Fruit fly (Drosophila melanogaster) whole organism, embryonic: ENCODE measurements around the gene Noc3.

Experiments
- Adf1 ChIP-seq: fragments of 200-800 bp; sonication (Bioruptor generic); IDR thresholded peaks from 2 replicates; pipeline ENCODE4 v1.3.6; 2022; ENCODE audit warnings: missing biosample characterization, missing genetic modification characterization
- CG10654 ChIP-seq: fragments of 200-800 bp; sonication (Bioruptor generic); optimal IDR thresholded peaks from 2 replicates; lab custom pipeline; 2016; ENCODE audit warnings: missing biosample characterization, missing genetic modification characterization
- CG11504 ChIP-seq: fragments of 200-800 bp; sonication (Bioruptor generic); optimal IDR thresholded peaks from 3 replicates; lab custom pipeline; 2019; ENCODE audit warnings: missing biosample characterization, mild to moderate bottlenecking, missing genetic modification characterization, moderate library complexity
- CG11696 ChIP-seq: fragments of 200-800 bp; sonication (Bioruptor generic); IDR thresholded peaks from 2 replicates; pipeline ENCODE4 v1.3.6; 2022; ENCODE audit warnings: missing biosample characterization, missing genetic modification characterization
- CG12391 ChIP-seq: fragments of 200-800 bp; sonication (Bioruptor generic); optimal IDR thresholded peaks from 3 replicates; lab custom pipeline; 2018; ENCODE audit warnings: missing biosample characterization, mild to moderate bottlenecking, missing genetic modification characterization, moderate library complexity
- CG15011 ChIP-seq: fragments of 200-800 bp; sonication (Bioruptor generic); optimal IDR thresholded peaks from 3 replicates; lab custom pipeline; 2018; ENCODE audit warnings: missing biosample characterization, mild to moderate bottlenecking, missing genetic modification characterization
- CG16779 ChIP-seq: fragments of 200-800 bp; sonication (Bioruptor generic); IDR thresholded peaks from 2 replicates; pipeline ENCODE4 v1.3.6; 2022; ENCODE audit warnings: missing biosample characterization, missing genetic modification characterization
- CG17328 ChIP-seq: fragments of 200-800 bp; sonication (Bioruptor generic); IDR thresholded peaks from 2 replicates; pipeline ENCODE4 v1.3.6; 2022; ENCODE audit warnings: missing biosample characterization, missing genetic modification characterization
- CG17612 ChIP-seq: fragments of 200-800 bp; sonication (Bioruptor generic); IDR thresholded peaks from 2 replicates; pipeline ENCODE4 v1.3.6; 2022; ENCODE audit warnings: missing biosample characterization, missing genetic modification characterization
- CG17912 ChIP-seq: fragments of 200-800 bp; sonication (Bioruptor generic); optimal IDR thresholded peaks from 2 replicates; lab custom pipeline; 2018; ENCODE audit warnings: missing biosample characterization, mild to moderate bottlenecking, missing genetic modification characterization
- CG2199 ChIP-seq: fragments of 200-800 bp; sonication (Bioruptor generic); IDR thresholded peaks from 3 replicates; pipeline ENCODE4 v1.3.6; 2022; ENCODE audit warnings: missing biosample characterization, missing genetic modification characterization
- CG32772 ChIP-seq: fragments of 200-800 bp; sonication (Bioruptor generic); IDR thresholded peaks from 2 replicates; pipeline ENCODE4 v1.3.6; 2022; ENCODE audit warnings: missing biosample characterization, missing genetic modification characterization
- CG43689 ChIP-seq: fragments of 200-800 bp; sonication (Bioruptor generic); IDR thresholded peaks from 2 replicates; pipeline ENCODE4 v1.3.6; 2022; ENCODE audit warnings: missing biosample characterization, missing genetic modification characterization
- CG4820 ChIP-seq: fragments of 200-800 bp; sonication (Bioruptor generic); optimal IDR thresholded peaks from 3 replicates; lab custom pipeline; 2016; ENCODE audit warnings: missing biosample characterization, missing genetic modification characterization
- CG5953 ChIP-seq: fragments of 200-800 bp; sonication (Bioruptor generic); IDR thresholded peaks from 2 replicates; pipeline ENCODE4 v1.3.6; 2022; ENCODE audit warnings: missing biosample characterization, missing genetic modification characterization
- CG7271 ChIP-seq: fragments of 200-800 bp; sonication (Bioruptor generic); optimal IDR thresholded peaks from 2 replicates; lab custom pipeline; 2018; ENCODE audit warnings: missing biosample characterization, mild to moderate bottlenecking, missing genetic modification characterization, moderate library complexity
- CG7963 ChIP-seq: fragments of 200-800 bp; sonication (Bioruptor generic); IDR thresholded peaks from 3 replicates; pipeline ENCODE4 v1.3.6; 2022; ENCODE audit warnings: missing biosample characterization, missing genetic modification characterization; ENCODE audit not compliant: partially characterized antibody
- CG9727 ChIP-seq: fragments of 200-800 bp; sonication (Bioruptor generic); optimal IDR thresholded peaks from 3 replicates; lab custom pipeline; 2017; ENCODE audit warnings: missing biosample characterization, mild to moderate bottlenecking, missing genetic modification characterization
- CG9817 ChIP-seq: fragments of 200-800 bp; sonication (Bioruptor generic); optimal IDR thresholded peaks from 2 replicates; lab custom pipeline; 2018; ENCODE audit warnings: missing biosample characterization, mild to moderate bottlenecking, missing genetic modification characterization, moderate library complexity
- Camta ChIP-seq: fragments of 200-800 bp; sonication (Bioruptor generic); optimal IDR thresholded peaks from 2 replicates; lab custom pipeline; 2016; ENCODE audit warnings: missing biosample characterization, missing genetic modification characterization
- Chrac-16 ChIP-seq: fragments of 200-800 bp; sonication (Bioruptor generic); optimal IDR thresholded peaks from 3 replicates; lab custom pipeline; 2016; ENCODE audit warnings: missing biosample characterization, missing genetic modification characterization
- Dp ChIP-seq: fragments of 200-800 bp; sonication (Bioruptor generic); optimal IDR thresholded peaks from 2 replicates; lab custom pipeline; 2018; ENCODE audit warnings: missing biosample characterization, mild to moderate bottlenecking, missing genetic modification characterization, moderate library complexity
- E2f1 ChIP-seq: fragments of 200-800 bp; sonication (Bioruptor generic); IDR thresholded peaks from 2 replicates; pipeline ENCODE4 v1.3.6; 2022; ENCODE audit warnings: missing biosample characterization, missing genetic modification characterization
- ERR ChIP-seq: fragments of 200-800 bp; sonication (Bioruptor generic); optimal IDR thresholded peaks from 2 replicates; lab custom pipeline; 2016; ENCODE audit warnings: missing biosample characterization, missing genetic modification characterization
- Gsc ChIP-seq: fragments of 200-800 bp; sonication (Bioruptor generic); IDR thresholded peaks from 2 replicates; pipeline ENCODE4 v1.3.6; 2022; ENCODE audit warnings: missing biosample characterization, missing genetic modification characterization
- HLH54F ChIP-seq: fragments of 200-800 bp; sonication (Bioruptor generic); optimal IDR thresholded peaks from 3 replicates; lab custom pipeline; 2016; ENCODE audit warnings: missing biosample characterization, missing genetic modification characterization
- HLHmδ ChIP-seq: fragments of 200-800 bp; sonication (Bioruptor generic); optimal IDR thresholded peaks from 2 replicates; lab custom pipeline; 2018; ENCODE audit warnings: missing biosample characterization, mild to moderate bottlenecking, missing genetic modification characterization, moderate library complexity
- Hr39 ChIP-seq: fragments of >200 bp; optimal IDR thresholded peaks from 2 replicates; lab custom pipeline; 2017
- Lhr ChIP-seq: fragments of 200-800 bp; sonication (Bioruptor generic); optimal IDR thresholded peaks from 3 replicates; lab custom pipeline; 2017; ENCODE audit warnings: mild to moderate bottlenecking, missing biosample characterization, missing genetic modification reagents, missing genetic modification characterization
- Mes4 ChIP-seq: fragments of 200-800 bp; sonication (Bioruptor generic); optimal IDR thresholded peaks from 2 replicates; lab custom pipeline; 2016; ENCODE audit warnings: missing biosample characterization, missing genetic modification characterization
- NC2β ChIP-seq: fragments of 200-800 bp; sonication (Bioruptor generic); optimal IDR thresholded peaks from 2 replicates; lab custom pipeline; 2016; ENCODE audit warnings: missing biosample characterization, missing genetic modification characterization
- Nf-YB ChIP-seq: fragments of 200-800 bp; sonication (Bioruptor generic); optimal IDR thresholded peaks from 3 replicates; lab custom pipeline; 2019; ENCODE audit warnings: missing biosample characterization, mild to moderate bottlenecking, missing genetic modification characterization, moderate library complexity
- Taf1 ChIP-seq: fragments of 200-800 bp; sonication (Bioruptor generic); IDR thresholded peaks from 2 replicates; pipeline ENCODE4 v1.3.6; 2022; ENCODE audit warnings: missing biosample characterization, missing genetic modification characterization
- btn ChIP-seq: fragments of 200-800 bp; sonication (Bioruptor generic); optimal IDR thresholded peaks from 2 replicates; lab custom pipeline; 2016; ENCODE audit warnings: missing biosample characterization, missing genetic modification characterization
- caup ChIP-seq: fragments of 200-800 bp; sonication (Bioruptor generic); optimal IDR thresholded peaks from 3 replicates; lab custom pipeline; 2017; ENCODE audit warnings: missing biosample characterization, mild to moderate bottlenecking, missing genetic modification characterization, moderate library complexity; ENCODE audit not compliant: severe bottlenecking
- chn ChIP-seq: fragments of 200-800 bp; sonication (Bioruptor generic); optimal IDR thresholded peaks from 2 replicates; lab custom pipeline; 2016; ENCODE audit warnings: missing biosample characterization, missing genetic modification characterization
- crp ChIP-seq, 2 experiments: fragments of 200-800 bp; sonication (Bioruptor generic); optimal IDR thresholded peaks; 2 replicates in 1 of 2; 3 replicates in 1 of 2; lab custom pipeline; 2017; ENCODE audit warnings: missing biosample characterization in 2 of 2, missing genetic modification characterization in 2 of 2, mild to moderate bottlenecking in 1 of 2, moderate library complexity in 1 of 2
- disco-r ChIP-seq: fragments of 200-800 bp; sonication (Bioruptor generic); optimal IDR thresholded peaks from 2 replicates; lab custom pipeline; 2016; ENCODE audit warnings: missing biosample characterization, missing genetic modification characterization
- hb ChIP-seq: fragments of 200-800 bp; sonication (Bioruptor generic); IDR thresholded peaks from 3 replicates; pipeline ENCODE4 v1.3.6; 2022; ENCODE audit warnings: missing biosample characterization, missing genetic modification characterization; ENCODE audit not compliant: partially characterized antibody
- kah ChIP-seq: fragments of 200-800 bp; sonication (Bioruptor generic); optimal IDR thresholded peaks from 2 replicates; lab custom pipeline; 2018; ENCODE audit warnings: missing biosample characterization, mild to moderate bottlenecking, missing genetic modification characterization
- nerfin-1 ChIP-seq: fragments of 200-800 bp; sonication (Bioruptor generic); optimal IDR thresholded peaks from 3 replicates; lab custom pipeline; 2019; ENCODE audit warnings: missing biosample characterization, mild to moderate bottlenecking, missing genetic modification characterization, moderate library complexity
- oc ChIP-seq: fragments of 200-800 bp; sonication (Bioruptor generic); optimal IDR thresholded peaks from 2 replicates; lab custom pipeline; 2018; ENCODE audit warnings: missing biosample characterization, mild to moderate bottlenecking, missing genetic modification characterization, moderate library complexity
- pb ChIP-seq: fragments of 200-800 bp; sonication (Bioruptor generic); optimal IDR thresholded peaks from 3 replicates; lab custom pipeline; 2016; ENCODE audit warnings: missing biosample characterization, missing genetic modification characterization
- psq ChIP-seq: fragments of 200-800 bp; sonication (Bioruptor generic); optimal IDR thresholded peaks from 2 replicates; lab custom pipeline; 2017; ENCODE audit warnings: missing biosample characterization, missing genetic modification characterization
- salm ChIP-seq: fragments of 200-800 bp; sonication (Bioruptor generic); optimal IDR thresholded peaks from 2 replicates; lab custom pipeline; 2018; ENCODE audit warnings: missing biosample characterization, mild to moderate bottlenecking, missing genetic modification characterization
- schlank ChIP-seq: fragments of 200-800 bp; sonication (Bioruptor generic); optimal IDR thresholded peaks from 2 replicates; lab custom pipeline; 2018; ENCODE audit warnings: missing biosample characterization, mild to moderate bottlenecking, missing genetic modification characterization
- sisA ChIP-seq: fragments of 200-800 bp; sonication (Bioruptor generic); IDR thresholded peaks from 2 replicates; pipeline ENCODE4 v1.3.6; 2022; ENCODE audit warnings: missing biosample characterization, missing genetic modification characterization
- slp2 ChIP-seq: fragments of 200-800 bp; sonication (Bioruptor generic); optimal IDR thresholded peaks from 2 replicates; lab custom pipeline; 2016; ENCODE audit warnings: missing biosample characterization, missing genetic modification characterization
- unc-4 ChIP-seq: fragments of 200-800 bp; sonication (Bioruptor generic); IDR thresholded peaks from 2 replicates; pipeline ENCODE4 v1.3.6; 2022; ENCODE audit warnings: missing biosample characterization, missing genetic modification characterization; ENCODE audit not compliant: partially characterized antibody
- zen2 ChIP-seq: fragments of 200-800 bp; sonication (Bioruptor generic); IDR thresholded peaks from 3 replicates; pipeline ENCODE4 v1.3.6; 2022; ENCODE audit warnings: missing biosample characterization, missing genetic modification characterization; ENCODE audit not compliant: partially characterized antibody
- zfh2 ChIP-seq: fragments of 200-800 bp; sonication (Bioruptor generic); optimal IDR thresholded peaks from 2 replicates; lab custom pipeline; 2016; ENCODE audit warnings: missing biosample characterization, missing genetic modification characterization

Gene Noc3

DNA sequence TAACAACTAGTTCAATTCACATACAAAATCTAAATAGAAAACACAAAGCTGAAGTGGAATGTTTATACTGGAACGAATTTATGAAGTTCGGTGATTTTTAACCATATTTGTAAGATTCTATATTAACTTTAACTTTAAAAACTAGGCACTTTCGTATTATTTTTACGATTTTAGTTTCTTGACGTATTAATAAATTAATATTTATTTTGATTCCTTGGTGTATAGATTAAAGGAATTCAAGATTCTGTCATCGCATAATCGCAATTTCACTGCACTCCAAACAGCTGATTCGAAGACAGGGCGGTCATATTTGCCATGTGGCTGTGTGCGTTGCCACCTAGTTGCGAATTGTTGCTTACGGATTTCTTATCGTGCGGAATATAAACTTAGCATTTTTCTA lies 2.7 kb upstream of the Noc3 start, which contains the start of the genes CG1227 and Dtwd2 (continued):
- peak; percentile 36 for TF ChIP-seq slp2 (GFP tag; lab: Kevin White, UChicago)
- TF ChIP-seq kah (GFP tag; lab: Kevin White, UChicago), result peak; percentile 72
- TF ChIP-seq crp (GFP tag; optimal IDR thresholded peaks at IDR 0.05; lab: Kevin White, UChicago), result peak; percentile 85 to 96
- peak; percentile 58 for TF ChIP-seq CG10654
- TF ChIP-seq Mes4 (GFP tag; lab: Kevin White, UChicago), result peak; percentile 27
- no peak for TF ChIP-seq btn (GFP tag; lab: Kevin White, UChicago)
- TF ChIP-seq hb (GFP tag; lab: Robert Waterston, UW), result no peak
- peak; percentile 81 for TF ChIP-seq Nf-YB (GFP tag; lab: Kevin White, UChicago)
- peak; percentile 73 for TF ChIP-seq zfh2 (GFP tag; lab: Kevin White, UChicago)
- peak; percentile 48 for TF ChIP-seq chn (GFP tag; lab: Kevin White, UChicago)
- peak; percentile 33; the same call in 1 of the 2 replicates for TF ChIP-seq sisA
- peak; percentile 70 for TF ChIP-seq Adf1 (GFP tag; lab: Robert Waterston, UW)
- peak; percentile 78 for TF ChIP-seq CG32772 (GFP tag; lab: Robert Waterston, UW)
- TF ChIP-seq zen2 (GFP tag; lab: Robert Waterston, UW), result no peak
- peak; percentile 79 for TF ChIP-seq CG11696 (GFP tag; lab: Robert Waterston, UW)
- TF ChIP-seq HLHmδ (GFP tag; lab: Kevin White, UChicago), result no peak
- peak; percentile 63 for TF ChIP-seq CG17612 (GFP tag; lab: Robert Waterston, UW)
- TF ChIP-seq CG9817 (tag; lab: Kevin White, UChicago), result peak; percentile 93
- peak; percentile 91 for TF ChIP-seq CG11504 (tag; lab: Kevin White, UChicago)
- no peak for TF ChIP-seq salm (tag; lab: Kevin White, UChicago)
- peak; percentile 90 for TF ChIP-seq CG9727
- peak; percentile 78 for TF ChIP-seq CG5953 (GFP tag; lab: Robert Waterston, UW)
- TF ChIP-seq caup (GFP tag; lab: Kevin White, UChicago), result peak; percentile 87
- no peak for TF ChIP-seq psq (GFP tag; lab: Kevin White, UChicago)
- no peak for TF ChIP-seq Hr39 (lab: Kevin White, UChicago)
- TF ChIP-seq Chrac-16, result peak; percentile 67
- peak; percentile 51; the same call in 1 of the 2 replicates for TF ChIP-seq CG16779 (GFP tag; lab: Robert Waterston, UW)
- TF ChIP-seq pb (GFP tag; lab: Kevin White, UChicago), result peak; percentile 30
- TF ChIP-seq CG2199, result no peak; the same call in 2 of the 3 replicates
- TF ChIP-seq E2f1 (GFP tag; lab: Robert Waterston, UW), result peak; percentile 90
- peak; percentile 65 for TF ChIP-seq Camta
- TF ChIP-seq oc (tag; lab: Kevin White, UChicago), result peak; percentile 93
- TF ChIP-seq CG7271 (tag; lab: Kevin White, UChicago), result peak; percentile 78
- TF ChIP-seq CG15011 (GFP tag; lab: Kevin White, UChicago), result no peak
- no peak for TF ChIP-seq Gsc (GFP tag; lab: Robert Waterston, UW)
- peak; percentile 22 for TF ChIP-seq ERR (GFP tag; lab: Kevin White, UChicago)
- TF ChIP-seq disco-r, result peak; percentile 36
- TF ChIP-seq CG17328 (GFP tag; lab: Robert Waterston, UW), result peak; percentile 92
- peak; percentile 62 for TF ChIP-seq CG17912 (GFP tag; lab: Kevin White, UChicago)
- TF ChIP-seq schlank, result peak; percentile 77
- TF ChIP-seq Taf1, result peak; percentile 83
- TF ChIP-seq CG12391, result peak; percentile 97
- TF ChIP-seq Lhr (GFP tag; lab: Kevin White, UChicago), result peak; percentile 61
- TF ChIP-seq HLH54F, result peak; percentile 50
- peak; percentile 94 for TF ChIP-seq nerfin-1 (tag; lab: Kevin White, UChicago)
- TF ChIP-seq unc-4, result no peak
- TF ChIP-seq CG43689 (GFP tag; lab: Robert Waterston, UW), result peak; percentile 82
- peak; percentile 95 for TF ChIP-seq CG4820
- peak; percentile 20 for TF ChIP-seq Dp (GFP tag; lab: Kevin White, UChicago)
- TF ChIP-seq NC2β, result peak; percentile 12
- no peak for TF ChIP-seq CG7963
